Fruit fly (Drosophila melanogaster) whole organism, embryonic: ENCODE data around the gene CG31908.

Source experiments
- Asciz ChIP-seq: fragments of 200-800 bp; sonication (Bioruptor generic); optimal IDR thresholded peaks from 2 replicates; lab custom pipeline; 2017; ENCODE audit warnings: missing biosample characterization, mild to moderate bottlenecking, missing genetic modification characterization, missing genetic modification reagents
- Bgb ChIP-seq: fragments of 200-800 bp; sonication (Bioruptor generic); IDR thresholded peaks from 2 replicates; pipeline ENCODE4 v1.3.6; 2022; ENCODE audit warnings: missing biosample characterization, missing genetic modification characterization; ENCODE audit not compliant: partially characterized antibody
- CG11093 ChIP-seq: fragments of 200-800 bp; sonication (Bioruptor generic); IDR thresholded peaks from 3 replicates; pipeline ENCODE4 v1.3.6; 2022; ENCODE audit warnings: missing biosample characterization, missing genetic modification characterization
- CG13123 ChIP-seq: fragments of 200-800 bp; sonication (Bioruptor generic); optimal IDR thresholded peaks from 2 replicates; lab custom pipeline; 2016; ENCODE audit warnings: missing biosample characterization, missing genetic modification characterization
- CG13424 ChIP-seq: fragments of 200-800 bp; sonication (Bioruptor generic); optimal IDR thresholded peaks from 2 replicates; lab custom pipeline; 2019; ENCODE audit warnings: missing biosample characterization, mild to moderate bottlenecking, missing genetic modification characterization, moderate library complexity
- CG13624 ChIP-seq: fragments of 200-800 bp; sonication (Bioruptor generic); optimal IDR thresholded peaks from 2 replicates; lab custom pipeline; 2016; ENCODE audit warnings: missing biosample characterization, missing genetic modification characterization
- CG15269 ChIP-seq: fragments of 200-800 bp; sonication (Bioruptor generic); optimal IDR thresholded peaks from 2 replicates; lab custom pipeline; 2018; ENCODE audit warnings: missing biosample characterization, mild to moderate bottlenecking, missing genetic modification characterization, moderate library complexity
- CG1647 ChIP-seq: fragments of 200-800 bp; sonication (Bioruptor generic); optimal IDR thresholded peaks from 3 replicates; lab custom pipeline; 2016; ENCODE audit warnings: missing biosample characterization, missing genetic modification characterization
- CG16815 ChIP-seq: fragments of 200-800 bp; sonication (Bioruptor generic); optimal IDR thresholded peaks from 3 replicates; lab custom pipeline; 2017; ENCODE audit warnings: missing biosample characterization, mild to moderate bottlenecking, missing genetic modification characterization
- CG17612 ChIP-seq: fragments of 200-800 bp; sonication (Bioruptor generic); IDR thresholded peaks from 2 replicates; pipeline ENCODE4 v1.3.6; 2022; ENCODE audit warnings: missing biosample characterization, missing genetic modification characterization
- CG17829 ChIP-seq: fragments of 200-800 bp; optimal IDR thresholded peaks from 2 replicates; lab custom pipeline; 2019; ENCODE audit warnings: missing biosample characterization, mild to moderate bottlenecking, missing genetic modification characterization, moderate library complexity
- CG1792 ChIP-seq: fragments of 200-800 bp; sonication (Bioruptor generic); optimal IDR thresholded peaks from 2 replicates; lab custom pipeline; 2016; ENCODE audit warnings: missing biosample characterization, missing genetic modification characterization
- CG2120 ChIP-seq: fragments of 200-800 bp; sonication (Bioruptor generic); optimal IDR thresholded peaks from 3 replicates; lab custom pipeline; 2016; ENCODE audit warnings: missing biosample characterization, missing genetic modification characterization
- CG2678 ChIP-seq: fragments of 200-800 bp; sonication (Bioruptor generic); optimal IDR thresholded peaks from 3 replicates; lab custom pipeline; 2019; ENCODE audit warnings: missing biosample characterization, mild to moderate bottlenecking, missing genetic modification characterization, moderate library complexity
- CG30403 ChIP-seq: fragments of 200-800 bp; sonication (Bioruptor generic); optimal IDR thresholded peaks from 3 replicates; lab custom pipeline; 2016; ENCODE audit warnings: missing biosample characterization, missing genetic modification characterization
- CG31388 ChIP-seq: fragments of 200-800 bp; sonication (Bioruptor generic); optimal IDR thresholded peaks from 2 replicates; lab custom pipeline; 2016; ENCODE audit warnings: missing biosample characterization, missing genetic modification characterization
- CG32772 ChIP-seq: fragments of 200-800 bp; sonication (Bioruptor generic); IDR thresholded peaks from 2 replicates; pipeline ENCODE4 v1.3.6; 2022; ENCODE audit warnings: missing biosample characterization, missing genetic modification characterization
- CG3726 ChIP-seq: fragments of 200-800 bp; sonication (Bioruptor generic); IDR thresholded peaks from 3 replicates; pipeline ENCODE4, ENCODE4 v1.3.6; 2022; ENCODE audit warnings: missing biosample characterization, missing genetic modification characterization
- CG4424 ChIP-seq: fragments of 200-800 bp; sonication (Bioruptor generic); optimal IDR thresholded peaks from 3 replicates; lab custom pipeline; 2016; ENCODE audit warnings: missing biosample characterization, missing genetic modification characterization
- CG8359 ChIP-seq: fragments of 200-800 bp; sonication (Bioruptor generic); optimal IDR thresholded peaks from 2 replicates; lab custom pipeline; 2017; ENCODE audit warnings: missing biosample characterization, mild to moderate bottlenecking, missing genetic modification characterization, borderline replicate concordance
- CG9727 ChIP-seq: fragments of 200-800 bp; sonication (Bioruptor generic); optimal IDR thresholded peaks from 3 replicates; lab custom pipeline; 2017; ENCODE audit warnings: missing biosample characterization, mild to moderate bottlenecking, missing genetic modification characterization
- CG9817 ChIP-seq: fragments of 200-800 bp; sonication (Bioruptor generic); optimal IDR thresholded peaks from 2 replicates; lab custom pipeline; 2018; ENCODE audit warnings: missing biosample characterization, mild to moderate bottlenecking, missing genetic modification characterization, moderate library complexity
- CG9932 ChIP-seq: fragments of 200-800 bp; sonication (Bioruptor generic); IDR thresholded peaks from 2 replicates; pipeline ENCODE4 v1.3.6; 2022; ENCODE audit warnings: missing biosample characterization, missing genetic modification characterization
- CTCF ChIP-seq: fragments of 200-800 bp; sonication (Bioruptor generic); optimal IDR thresholded peaks from 2 replicates; lab custom pipeline; 2017; ENCODE audit warnings: missing biosample characterization, mild to moderate bottlenecking, missing genetic modification characterization, moderate library complexity
- Drgx ChIP-seq: fragments of 200-800 bp; sonication (Bioruptor generic); IDR thresholded peaks from 2 replicates; pipeline ENCODE4 v1.3.6; 2022; ENCODE audit warnings: missing biosample characterization, missing genetic modification characterization
- Ets65A ChIP-seq: fragments of 200-800 bp; sonication (Bioruptor generic); peaks from one replicate; lab custom pipeline; 2016; ENCODE audit warnings: missing biosample characterization, missing genetic modification characterization
- Gsc ChIP-seq: fragments of 200-800 bp; sonication (Bioruptor generic); IDR thresholded peaks from 2 replicates; pipeline ENCODE4 v1.3.6; 2022; ENCODE audit warnings: missing biosample characterization, missing genetic modification characterization
- HLH3B ChIP-seq: fragments of 200-800 bp; sonication (Bioruptor generic); IDR thresholded peaks from 2 replicates; pipeline ENCODE4 v1.3.6; 2022; ENCODE audit warnings: missing biosample characterization, missing genetic modification characterization
- MTF-1 ChIP-seq: fragments of 200-800 bp; sonication (Bioruptor generic); optimal IDR thresholded peaks from 2 replicates; lab custom pipeline; 2018; ENCODE audit warnings: missing biosample characterization, mild to moderate bottlenecking, missing genetic modification characterization, borderline replicate concordance
- Med ChIP-seq: fragments of 200-800 bp; sonication (Bioruptor generic); peaks from one replicate; lab custom pipeline; 2016; ENCODE audit warnings: missing biosample characterization, missing genetic modification characterization, mild to moderate bottlenecking, inconsistent platforms, moderate library complexity
- Opbp ChIP-seq: fragments of 200-800 bp; sonication (Bioruptor generic); IDR thresholded peaks from 3 replicates; pipeline ENCODE4 v1.3.6; 2022; ENCODE audit warnings: missing biosample characterization, missing genetic modification characterization; ENCODE audit not compliant: partially characterized antibody
- Optix ChIP-seq: fragments of 200-800 bp; sonication (Bioruptor generic); IDR thresholded peaks from 3 replicates; pipeline ENCODE4 v1.3.6; 2022; ENCODE audit warnings: missing biosample characterization, missing genetic modification characterization
- PHDP ChIP-seq: fragments of 200-800 bp; sonication (Bioruptor generic); optimal IDR thresholded peaks from 3 replicates; lab custom pipeline; 2018; ENCODE audit warnings: missing biosample characterization, mild to moderate bottlenecking, missing genetic modification characterization, moderate library complexity
- Sox102F ChIP-seq: fragments of 200-800 bp; sonication (Bioruptor generic); optimal IDR thresholded peaks from 2 replicates; lab custom pipeline; 2018; ENCODE audit warnings: missing biosample characterization, mild to moderate bottlenecking, missing genetic modification characterization, moderate library complexity
- Spps ChIP-seq: fragments of 200-800 bp; sonication (Bioruptor generic); optimal IDR thresholded peaks from 2 replicates; lab custom pipeline; 2018; ENCODE audit warnings: missing biosample characterization, mild to moderate bottlenecking, missing genetic modification characterization
- Sry-β ChIP-seq: fragments of 200-800 bp; sonication (Bioruptor generic); optimal IDR thresholded peaks from 2 replicates; lab custom pipeline; 2018; ENCODE audit warnings: missing biosample characterization, mild to moderate bottlenecking, missing genetic modification characterization, moderate library complexity
- Sry-δ ChIP-seq: fragments of 200-800 bp; sonication (Bioruptor generic); optimal IDR thresholded peaks from 2 replicates; lab custom pipeline; 2016; ENCODE audit warnings: missing biosample characterization, missing genetic modification characterization
- Ssrp ChIP-seq: fragments of 200-800 bp; sonication (Bioruptor generic); optimal IDR thresholded peaks from 2 replicates; lab custom pipeline; 2018; ENCODE audit warnings: missing biosample characterization, mild to moderate bottlenecking, missing genetic modification characterization, moderate library complexity
- ab ChIP-seq: fragments of 200-800 bp; sonication (Bioruptor generic); optimal IDR thresholded peaks from 2 replicates; lab custom pipeline; 2016; ENCODE audit warnings: missing biosample characterization, missing genetic modification characterization
- abd-A ChIP-seq: fragments of 200-800 bp; sonication (Bioruptor generic); optimal IDR thresholded peaks from 3 replicates; lab custom pipeline; 2019; ENCODE audit warnings: missing biosample characterization, mild to moderate bottlenecking, missing genetic modification characterization, moderate library complexity
- aop ChIP-seq: fragments of 200-800 bp; sonication (Bioruptor generic); IDR thresholded peaks from 2 replicates; pipeline ENCODE4 v1.3.6; 2022; ENCODE audit warnings: missing biosample characterization, missing genetic modification characterization
- bab2 ChIP-seq: fragments of 200-800 bp; sonication (Bioruptor generic); optimal IDR thresholded peaks from 2 replicates; lab custom pipeline; 2016; ENCODE audit warnings: missing biosample characterization, missing genetic modification characterization
- br ChIP-seq: fragments of >200 bp; optimal IDR thresholded peaks from 2 replicates; lab custom pipeline; 2017
- corto ChIP-seq: fragments of 200-800 bp; sonication (Bioruptor generic); optimal IDR thresholded peaks from 2 replicates; lab custom pipeline; 2016; ENCODE audit warnings: missing biosample characterization, mild to moderate bottlenecking, missing genetic modification characterization, moderate library complexity
- emc ChIP-seq: fragments of 200-800 bp; sonication (Bioruptor generic); optimal IDR thresholded peaks from 2 replicates; lab custom pipeline; 2016; ENCODE audit warnings: missing biosample characterization, missing genetic modification characterization
- fru ChIP-seq: fragments of >200 bp; optimal IDR thresholded peaks from 2 replicates; lab custom pipeline; 2017
- gsb-n ChIP-seq: fragments of 200-800 bp; sonication (Bioruptor generic); optimal IDR thresholded peaks from 3 replicates; lab custom pipeline; 2018; ENCODE audit warnings: missing biosample characterization, mild to moderate bottlenecking, missing genetic modification characterization
- kay ChIP-seq: fragments of 200-800 bp; sonication (Bioruptor generic); optimal IDR thresholded peaks from 2 replicates; lab custom pipeline; 2016; ENCODE audit warnings: missing biosample characterization, missing genetic modification characterization
- org-1 ChIP-seq: fragments of 200-800 bp; sonication (Bioruptor generic); optimal IDR thresholded peaks from 2 replicates; lab custom pipeline; 2017; ENCODE audit warnings: missing biosample characterization, missing genetic modification characterization
- run ChIP-seq: fragments of 200-800 bp; sonication (Bioruptor generic); optimal IDR thresholded peaks from 3 replicates; lab custom pipeline; 2018; ENCODE audit warnings: missing biosample characterization, mild to moderate bottlenecking, missing genetic modification characterization
- scrt ChIP-seq: fragments of 200-800 bp; sonication (Bioruptor generic); optimal IDR thresholded peaks from 2 replicates; lab custom pipeline; 2018; ENCODE audit warnings: missing biosample characterization, mild to moderate bottlenecking, missing genetic modification characterization, moderate library complexity
- sd ChIP-seq: fragments of 200-800 bp; sonication (Bioruptor generic); optimal IDR thresholded peaks from 3 replicates; lab custom pipeline; 2018; ENCODE audit warnings: missing biosample characterization, mild to moderate bottlenecking, missing genetic modification characterization, moderate library complexity
- tup ChIP-seq: fragments of 200-800 bp; sonication (Bioruptor generic); optimal IDR thresholded peaks from 2 replicates; lab custom pipeline; 2016; ENCODE audit warnings: missing biosample characterization, mild to moderate bottlenecking, missing genetic modification characterization, moderate library complexity

The CG31908 gene

DNA sequence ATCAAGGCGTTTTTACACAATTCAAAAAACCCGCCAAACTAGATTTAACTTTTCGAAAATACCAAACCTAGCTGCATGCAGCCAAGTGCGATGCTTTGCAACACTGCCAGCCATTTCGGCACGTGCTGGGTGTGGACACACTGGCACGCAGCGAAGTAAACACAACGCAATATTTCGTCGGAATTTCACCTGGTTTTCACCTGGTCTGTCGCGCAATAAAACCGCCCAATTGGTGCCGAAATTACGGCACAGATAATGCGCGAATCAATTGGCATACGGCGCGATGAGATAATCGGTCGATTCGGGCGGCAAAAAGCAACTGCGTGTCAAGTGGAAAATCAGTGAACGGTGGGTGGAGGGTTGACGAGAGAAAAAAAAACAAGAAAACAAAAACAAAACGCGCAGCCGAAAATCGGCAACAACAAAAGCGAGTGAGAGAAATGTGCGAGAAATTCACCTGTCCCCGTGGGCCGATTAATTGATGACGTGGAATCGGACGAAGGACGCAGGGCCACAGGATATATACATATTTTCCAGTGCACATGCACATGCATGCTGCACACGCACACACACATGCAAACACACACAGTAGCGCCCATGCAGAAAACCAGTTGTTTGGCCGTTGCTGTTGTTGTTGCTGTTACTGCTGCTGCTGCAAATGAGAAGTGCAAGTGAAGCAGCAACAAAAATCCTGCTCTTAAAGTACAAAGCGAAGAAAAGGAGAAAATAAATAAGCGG, 29.2 kb upstream of the CG31908 start, which contains the start of gene Mnn1 (continued):
- TF ChIP-seq org-1 (GFP tag; lab: Kevin White, UChicago) (no peak), sd (peak; percentile 95), CG13123 (GFP tag; lab: Kevin White, UChicago) (no peak), Ssrp (no peak), CG2678 (tag; lab: Kevin White, UChicago) (no peak), fru (lab: Kevin White, UChicago) (no peak), Sox102F (no peak), CG13424 (tag; lab: Kevin White, UChicago) (peak; percentile 24), CTCF (GFP tag; lab: Kevin White, UChicago) (peak; percentile 1), CG1792 (GFP tag; lab: Kevin White, UChicago) (no peak), CG8359 (no peak), CG2120 (GFP tag; lab: Kevin White, UChicago) (peak; percentile 64), CG9932 (GFP tag; lab: Robert Waterston, UW) (peak; percentile 65), Opbp (peak; percentile 57), run (tag; lab: Kevin White, UChicago) (no peak), Optix (GFP tag; lab: Robert Waterston, UW) (no peak), CG1647 (GFP tag; lab: Kevin White, UChicago) (peak; percentile 29), CG32772 (GFP tag; lab: Robert Waterston, UW) (peak; percentile 56; the same call in 1 of the 2 replicates), PHDP (tag; lab: Kevin White, UChicago) (no peak), tup (GFP tag; lab: Kevin White, UChicago) (no peak), CG17829 (tag; lab: Kevin White, UChicago) (peak; percentile 61), emc (GFP tag; lab: Kevin White, UChicago) (peak; percentile 22), aop (GFP tag; lab: Robert Waterston, UW) (no peak), corto (GFP tag; lab: Kevin White, UChicago) (no peak), CG16815 (GFP tag; lab: Kevin White, UChicago) (no peak), Drgx (GFP tag; lab: Robert Waterston, UW) (no peak), CG13624 (peak; percentile 98), MTF-1 (GFP tag; lab: Kevin White, UChicago) (no peak), CG15269 (tag; lab: Kevin White, UChicago) (no peak), Med (GFP tag; lab: Kevin White, UChicago) (peak; percentile 96), Sry-β (GFP tag; lab: Kevin White, UChicago) (no peak), CG9727 (GFP tag; lab: Kevin White, UChicago) (no peak), Gsc (no peak), CG11093 (GFP tag; lab: Robert Waterston, UW) (no peak), Sry-δ (GFP tag; lab: Kevin White, UChicago) (peak; percentile 54), ab (GFP tag; lab: Kevin White, UChicago) (no peak), CG4424 (GFP tag; lab: Kevin White, UChicago) (no peak), CG3726 (no peak), br (lab: Kevin White, UChicago) (no peak), CG30403 (GFP tag; lab: Kevin White, UChicago) (peak; percentile 38), Spps (tag; lab: Kevin White, UChicago) (no peak)

DNA sequence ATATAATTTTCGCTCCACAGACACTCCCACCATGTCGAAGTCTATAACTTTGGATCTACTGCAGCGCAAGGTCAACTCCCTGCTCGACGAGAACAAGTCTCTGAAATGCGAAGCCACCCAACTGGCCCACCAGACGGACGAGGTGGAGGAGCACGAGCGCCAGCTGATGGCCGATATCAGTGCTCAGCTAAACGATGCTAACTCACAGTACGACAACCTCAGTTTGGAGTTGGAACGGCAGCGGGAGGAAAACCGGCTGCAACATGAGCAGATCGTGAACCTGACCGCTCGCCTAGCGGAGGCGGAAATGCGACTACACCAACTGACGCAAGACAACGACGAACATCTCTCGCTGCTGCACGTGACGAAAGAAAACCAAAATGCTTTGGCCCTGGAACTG, 24.6 kb upstream of the CG31908 start:
- TF ChIP-seq CG31388 (no peak), CG9817 (tag; lab: Kevin White, UChicago) (no peak), CG17612 (no peak), HLH3B (no peak), Bgb (no peak), Ets65A (GFP tag; lab: Kevin White, UChicago) (no peak), Asciz (GFP tag; lab: Kevin White, UChicago) (no peak), CG17829 (tag; lab: Kevin White, UChicago) (no peak), abd-A (tag; lab: Kevin White, UChicago) (no peak), gsb-n (tag; lab: Kevin White, UChicago) (no peak), CTCF (GFP tag; lab: Kevin White, UChicago) (no peak), scrt (GFP tag; lab: Kevin White, UChicago) (no peak), bab2 (no peak), kay (GFP tag; lab: Kevin White, UChicago) (no peak)
